Fruit fly (Drosophila melanogaster): ENCODE results near the gene CG43390.

CG43390 gene

dm6 chr3L:11627819-11628483 lies 48.2 kb upstream of the CG43390 start, which contains the start of gene Apt1 (continued):
- TF ChIP-seq pzg (GFP tag; optimal IDR thresholded peaks at IDR 0.05): peak; percentile 81
- no peak for TF ChIP-seq otp (GFP tag; IDR thresholded peaks at IDR 0.05)
- no peak for TF ChIP-seq exex (tag; optimal IDR thresholded peaks at IDR 0.05)
- peak; percentile 96 for TF ChIP-seq CG14860 (GFP tag; IDR thresholded peaks at IDR 0.05; ENCODE audit: partially characterized antibody)
- TF ChIP-seq CG10366 (GFP tag; IDR thresholded peaks at IDR 0.05): no peak
- TF ChIP-seq CG17802 (tag; optimal IDR thresholded peaks at IDR 0.05): no peak
- no peak for TF ChIP-seq Dfd (GFP tag; optimal IDR thresholded peaks at IDR 0.05)
- no peak for TF ChIP-seq CG31388 (GFP tag; optimal IDR thresholded peaks at IDR 0.05)
- TF ChIP-seq Lim3 (GFP tag; IDR thresholded peaks at IDR 0.05): no peak
- TF ChIP-seq Trl (optimal IDR thresholded peaks at IDR 0.05): no peak
- TF ChIP-seq Trl (GFP tag; optimal IDR thresholded peaks at IDR 0.05): no peak
- TF ChIP-seq tup (GFP tag; optimal IDR thresholded peaks at IDR 0.05): no peak
- TF ChIP-seq her (GFP tag; optimal IDR thresholded peaks at IDR 0.05): no peak
- TF ChIP-seq ash1 (GFP tag; optimal IDR thresholded peaks at IDR 0.05): no peak
- TF ChIP-seq yki (optimal IDR thresholded peaks at IDR 0.05): no peak
- no peak for TF ChIP-seq CG16863 (GFP tag; optimal IDR thresholded peaks at IDR 0.05)
- no peak for TF ChIP-seq CG6654 (GFP tag; optimal IDR thresholded peaks at IDR 0.05)
- TF ChIP-seq Dad (GFP tag; optimal IDR thresholded peaks at IDR 0.05): no peak
- TF ChIP-seq CG31224 (GFP tag; IDR thresholded peaks at IDR 0.05): no peak
- TF ChIP-seq pb (GFP tag; optimal IDR thresholded peaks at IDR 0.05): no peak
- TF ChIP-seq CG7556 (GFP tag; optimal IDR thresholded peaks at IDR 0.05): no peak
- TF ChIP-seq Mes4 (GFP tag; optimal IDR thresholded peaks at IDR 0.05): no peak
- no peak for TF ChIP-seq CG10209 (GFP tag; optimal IDR thresholded peaks at IDR 0.05)
- no peak for TF ChIP-seq Ptx1 (GFP tag; IDR thresholded peaks at IDR 0.05)
- no peak for TF ChIP-seq Kr (GFP tag; optimal IDR thresholded peaks at IDR 0.05)
- peak; percentile 95 for TF ChIP-seq vnd (GFP tag; IDR thresholded peaks at IDR 0.05; ENCODE audit: partially characterized antibody)
- peak; percentile 98 for TF ChIP-seq Bgb (GFP tag; IDR thresholded peaks at IDR 0.05; ENCODE audit: partially characterized antibody)
- peak; percentile 97 for TF ChIP-seq bbx (GFP tag; IDR thresholded peaks at IDR 0.05; ENCODE audit: partially characterized antibody)
- TF ChIP-seq CG2712 (tag; optimal IDR thresholded peaks at IDR 0.05): peak; percentile 41
- no peak for TF ChIP-seq salm (tag; optimal IDR thresholded peaks at IDR 0.05)
- no peak for TF ChIP-seq tap (tag; optimal IDR thresholded peaks at IDR 0.05)
- no peak for TF ChIP-seq CHES-1-like (GFP tag; optimal IDR thresholded peaks at IDR 0.05)
- TF ChIP-seq Eip74EF (GFP tag; optimal IDR thresholded peaks at IDR 0.05): no peak
- peak; percentile 65 for TF ChIP-seq CG2116 (GFP tag; optimal IDR thresholded peaks at IDR 0.05)
- TF ChIP-seq ems (GFP tag; optimal IDR thresholded peaks at IDR 0.05): no peak
- peak; percentile 4 for TF ChIP-seq CG3995 (GFP tag; optimal IDR thresholded peaks at IDR 0.05)
- TF ChIP-seq CG14441 (GFP tag; IDR thresholded peaks at IDR 0.05): no peak
- TF ChIP-seq CG10431 (GFP tag; optimal IDR thresholded peaks at IDR 0.05): no peak
- TF ChIP-seq gce (GFP tag; IDR thresholded peaks at IDR 0.05): no peak
- TF ChIP-seq rib (GFP tag; IDR thresholded peaks at IDR 0.05): no peak
- no peak for TF ChIP-seq CG16815 (GFP tag; optimal IDR thresholded peaks at IDR 0.05)
- TF ChIP-seq CG30403 (GFP tag; optimal IDR thresholded peaks at IDR 0.05): no peak
- TF ChIP-seq zf30C (GFP tag; optimal IDR thresholded peaks at IDR 0.05): no peak
- no peak for TF ChIP-seq slp2 (GFP tag; optimal IDR thresholded peaks at IDR 0.05)
- no peak for TF ChIP-seq HLHmδ (GFP tag; optimal IDR thresholded peaks at IDR 0.05)
- no peak for TF ChIP-seq CG31365 (tag; optimal IDR thresholded peaks at IDR 0.05)
- no peak for TF ChIP-seq Blimp-1 (GFP tag; optimal IDR thresholded peaks at IDR 0.05)
- TF ChIP-seq tio (GFP tag; optimal IDR thresholded peaks at IDR 0.05): no peak
- no peak for TF ChIP-seq dimm (GFP tag; IDR thresholded peaks at IDR 0.05)
- no peak for TF ChIP-seq Ada2b (GFP tag; IDR thresholded peaks at IDR 0.05)
- TF ChIP-seq Adf1 (GFP tag; IDR thresholded peaks at IDR 0.05): no peak
